Fruit fly (Drosophila melanogaster) Kc167 (cell line): ENCODE measurements around the gene CG7352.

Experiments
- insv ChIP-seq: fragments of >200 bp; optimal IDR thresholded peaks from 3 replicates; lab custom pipeline; 2018; ENCODE audit warnings: missing external identifiers
- ttk ChIP-seq: sonication (Bioruptor generic); optimal IDR thresholded peaks from 2 replicates; lab custom pipeline; 2017; ENCODE audit warnings: missing external identifiers

DNA sequence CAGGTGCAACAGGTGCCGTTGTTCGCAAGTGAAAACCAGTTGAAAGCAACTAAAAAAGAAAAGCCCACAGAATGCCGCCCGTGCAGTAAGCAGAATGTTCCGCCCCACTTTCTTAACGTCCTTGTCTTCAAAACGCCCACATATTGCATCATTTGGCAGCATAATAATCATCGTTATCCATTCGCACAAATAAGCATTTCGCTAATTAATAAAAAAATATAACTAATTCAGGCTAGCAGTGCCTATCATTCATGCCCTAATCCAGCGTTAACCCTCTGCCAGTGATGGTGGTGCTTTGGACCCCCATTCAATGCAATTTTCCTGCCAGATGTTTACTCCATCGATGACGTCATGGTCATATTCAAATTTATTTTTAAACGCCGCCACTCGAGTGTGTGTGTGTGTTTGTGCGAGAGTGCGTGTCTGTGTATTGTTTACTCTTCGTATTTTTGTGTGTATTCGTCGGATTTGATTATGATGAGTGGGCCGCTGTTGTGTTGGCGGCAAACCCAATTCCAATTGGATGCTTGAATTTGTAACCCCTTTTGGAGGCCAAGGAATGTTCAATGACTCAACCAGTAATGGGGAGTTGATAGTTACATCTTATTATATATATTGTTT is 10.1 kb downstream of the CG7352 start:
- TF ChIP-seq ttk (no peak), insv (lab: Kevin White, UChicago) (no peak)
